Worm (Caenorhabditis elegans) whole organism, L4 larva: ENCODE data around the gene F26F4.9.

ENCODE experiments used
- D1046.2 ChIP-seq: fragments of 200-800 bp; sonication (Bioruptor generic); IDR thresholded peaks from 2 replicates; pipeline ENCODE4 v1.3.6; 2022; ENCODE audit warnings: missing genetic modification characterization, missing compliant biosample characterization
- F49E8.2 ChIP-seq: sonication (generic microtip); optimal IDR thresholded peaks from 2 replicates; lab custom pipeline; 2016; ENCODE audit warnings: missing compliant biosample characterization, mild to moderate bottlenecking, missing genetic modification characterization, borderline replicate concordance
- R02D3.7 ChIP-seq: fragments of 150-350 bp; sonication (generic microtip); optimal IDR thresholded peaks from 3 replicates; lab custom pipeline; 2014; ENCODE audit warnings: missing biosample characterization, missing genetic modification characterization
- T20F7.1 ChIP-seq: fragments of 200-800 bp; sonication (Bioruptor generic); optimal IDR thresholded peaks from 2 replicates; lab custom pipeline; 2018; ENCODE audit warnings: mild to moderate bottlenecking, missing genetic modification characterization, missing compliant biosample characterization
- aly-2 ChIP-seq: sonication (generic microtip); optimal IDR thresholded peaks from 2 replicates; lab custom pipeline; 2018; ENCODE audit warnings: missing biosample characterization, missing genetic modification characterization
- ama-1 ChIP-seq: fragments of 150-350 bp; optimal IDR thresholded peaks from 2 replicates; lab custom pipeline; 2014; ENCODE audit warnings: inconsistent platforms, mixed read lengths
- ceh-20 ChIP-seq: fragments of 200-800 bp; sonication (Bioruptor generic); IDR thresholded peaks from 2 replicates; pipeline ENCODE4 v1.3.6; 2022; ENCODE audit warnings: missing genetic modification reagents, missing genetic modification characterization, missing compliant biosample characterization
- ceh-28 ChIP-seq: fragments of 150-350 bp; optimal IDR thresholded peaks from 2 replicates; lab custom pipeline; 2014; ENCODE audit warnings: missing biosample characterization, missing genetic modification reagents, missing genetic modification characterization
- ceh-44 ChIP-seq: fragments of 200-800 bp; sonication (Bioruptor generic); IDR thresholded peaks from 2 replicates; pipeline ENCODE4 v1.3.6; 2022; ENCODE audit warnings: missing genetic modification reagents, missing genetic modification characterization, missing compliant biosample characterization
- ceh-82 ChIP-seq: sonication (generic microtip); optimal IDR thresholded peaks from 2 replicates; lab custom pipeline; 2017; ENCODE audit warnings: missing biosample characterization, missing genetic modification characterization
- ces-1 ChIP-seq: fragments of 150-350 bp; sonication (generic microtip); optimal IDR thresholded peaks from 4 replicates; lab custom pipeline; 2014; ENCODE audit warnings: missing biosample characterization, missing genetic modification reagents, missing genetic modification characterization
- ctbp-1 ChIP-seq: fragments of 200-800 bp; sonication (Bioruptor generic); IDR thresholded peaks from 2 replicates; pipeline ENCODE4 v1.3.6; 2022; ENCODE audit warnings: missing genetic modification reagents, missing genetic modification characterization, missing compliant biosample characterization
- daf-12 ChIP-seq: fragments of 150-350 bp; optimal IDR thresholded peaks from 2 replicates; lab custom pipeline; 2014; ENCODE audit warnings: missing biosample characterization, missing genetic modification reagents, missing genetic modification characterization
- daf-16 ChIP-seq, 3 experiments: sonication (generic microtip); optimal IDR thresholded peaks; 2 replicates each; lab custom pipeline; 2016 to 2017; ENCODE audit warnings: missing genetic modification characterization in 3 of 3, missing genetic modification reagents in 3 of 3, mild to moderate bottlenecking in 2 of 3, missing compliant biosample characterization in 2 of 3, missing biosample characterization in 1 of 3, moderate library complexity in 1 of 3
- daf-19 ChIP-seq: fragments of 200-800 bp; sonication (Bioruptor generic); conservative IDR thresholded peaks from 2 replicates; pipeline ENCODE4 v1.3.6; 2022; ENCODE audit warnings: missing genetic modification characterization, missing compliant biosample characterization
- daf-8 ChIP-seq: fragments of 200-800 bp; sonication (Bioruptor generic); IDR thresholded peaks from 2 replicates; pipeline ENCODE4 v1.3.6; 2022; ENCODE audit warnings: missing genetic modification characterization, missing compliant biosample characterization
- dmd-6 ChIP-seq: fragments of 200-800 bp; sonication (Bioruptor generic); IDR thresholded peaks from 2 replicates; pipeline ENCODE4 v1.3.6; 2022; ENCODE audit warnings: missing genetic modification reagents, missing genetic modification characterization, missing compliant biosample characterization
- dmd-8 ChIP-seq: fragments of 200-800 bp; sonication (Bioruptor generic); IDR thresholded peaks from 2 replicates; pipeline ENCODE4 v1.3.6; 2022; ENCODE audit warnings: missing genetic modification characterization, missing compliant biosample characterization
- dmd-9 ChIP-seq: fragments of 200-800 bp; sonication (Bioruptor generic); IDR thresholded peaks from 2 replicates; pipeline ENCODE4 v1.3.6; 2022; ENCODE audit warnings: missing genetic modification reagents, missing genetic modification characterization, missing compliant biosample characterization
- dpl-1 ChIP-seq: fragments of 150-350 bp; optimal IDR thresholded peaks from 2 replicates; lab custom pipeline; 2014; ENCODE audit warnings: missing biosample characterization, missing genetic modification reagents, missing genetic modification characterization
- duxl-1 ChIP-seq: sonication (generic microtip); optimal IDR thresholded peaks from 2 replicates; lab custom pipeline; 2016; ENCODE audit warnings: mild to moderate bottlenecking, missing genetic modification characterization, moderate library complexity, missing compliant biosample characterization; ENCODE audit not compliant: poor library complexity
- dve-1 ChIP-seq: sonication (generic microtip); optimal IDR thresholded peaks from 2 replicates; lab custom pipeline; 2017; ENCODE audit warnings: antibody characterized with exemption, mild to moderate bottlenecking, missing genetic modification characterization, missing compliant biosample characterization; ENCODE audit not compliant: insufficient read depth
- egl-43 ChIP-seq: fragments of 200-800 bp; sonication (Bioruptor generic); IDR thresholded peaks from 2 replicates; pipeline ENCODE4 v1.3.6; 2022; ENCODE audit warnings: missing genetic modification reagents, missing genetic modification characterization, missing compliant biosample characterization
- gei-8 ChIP-seq: fragments of 200-800 bp; sonication (Bioruptor generic); optimal IDR thresholded peaks from 2 replicates; lab custom pipeline; 2018; ENCODE audit warnings: mild to moderate bottlenecking, missing genetic modification characterization, missing compliant biosample characterization
- hlh-11 ChIP-seq: fragments of 200-800 bp; sonication (Bioruptor generic); optimal IDR thresholded peaks from 2 replicates; lab custom pipeline; 2018; ENCODE audit warnings: mild to moderate bottlenecking, missing genetic modification characterization, missing compliant biosample characterization
- jun-1 ChIP-seq: fragments of 150-350 bp; optimal IDR thresholded peaks from 2 replicates; lab custom pipeline; 2014; ENCODE audit warnings: missing biosample characterization, missing genetic modification reagents, missing genetic modification characterization
- lim-7 ChIP-seq: fragments of 200-800 bp; sonication (Bioruptor generic); IDR thresholded peaks from 2 replicates; pipeline ENCODE4 v1.3.6; 2022; ENCODE audit warnings: missing genetic modification characterization, missing compliant biosample characterization
- lin-15B ChIP-seq: fragments of 150-350 bp; sonication (generic microtip); optimal IDR thresholded peaks from 3 replicates; lab custom pipeline; 2014; ENCODE audit warnings: missing biosample characterization, missing genetic modification characterization
- lin-29 ChIP-seq: fragments of 200-800 bp; sonication (Bioruptor generic); IDR thresholded peaks from 2 replicates; pipeline ENCODE4 v1.3.6; 2022; ENCODE audit warnings: missing genetic modification reagents, missing genetic modification characterization, missing compliant biosample characterization
- lin-39 ChIP-seq: fragments of 150-350 bp; optimal IDR thresholded peaks from 2 replicates; lab custom pipeline; 2014; ENCODE audit warnings: missing biosample characterization, missing genetic modification reagents, missing genetic modification characterization
- lir-3 ChIP-seq: sonication (generic microtip); optimal IDR thresholded peaks from 2 replicates; lab custom pipeline; 2016; ENCODE audit warnings: mild to moderate bottlenecking, missing genetic modification characterization, missing compliant biosample characterization
- lsy-2 ChIP-seq, 2 experiments: fragments of 150-350 bp in 1 of 2; sonication (generic microtip) in 1 of 2; optimal IDR thresholded peaks; 2 replicates each; lab custom pipeline; 2014 to 2017; ENCODE audit warnings: missing biosample characterization in 2 of 2, missing genetic modification characterization in 2 of 2
- mdt-29 ChIP-seq: fragments of 200-800 bp; sonication (Bioruptor generic); IDR thresholded peaks from 2 replicates; pipeline ENCODE4 v1.3.6; 2022; ENCODE audit warnings: missing genetic modification reagents, missing genetic modification characterization, missing compliant biosample characterization
- mxl-3 ChIP-seq: fragments of 200-800 bp; sonication (Bioruptor generic); optimal IDR thresholded peaks from 2 replicates; lab custom pipeline; 2018; ENCODE audit warnings: mild to moderate bottlenecking, missing genetic modification characterization, missing compliant biosample characterization
- nhr-10 ChIP-seq: fragments of 150-350 bp; optimal IDR thresholded peaks from 2 replicates; lab custom pipeline; 2014; ENCODE audit warnings: missing biosample characterization, missing genetic modification characterization
- nhr-111 ChIP-seq: fragments of 200-800 bp; sonication (Bioruptor generic); optimal IDR thresholded peaks from 2 replicates; lab custom pipeline; 2018; ENCODE audit warnings: mild to moderate bottlenecking, missing genetic modification characterization, missing compliant biosample characterization
- nhr-237 ChIP-seq: sonication (generic microtip); optimal IDR thresholded peaks from 2 replicates; lab custom pipeline; 2017; ENCODE audit warnings: missing biosample characterization, missing genetic modification characterization
- nhr-77 ChIP-seq: fragments of 150-350 bp; optimal IDR thresholded peaks from 2 replicates; lab custom pipeline; 2014; ENCODE audit warnings: missing biosample characterization, missing genetic modification characterization
- pha-4 ChIP-seq, 2 experiments: fragments of 150-350 bp in 1 of 2; fragments of 200-800 bp in 1 of 2; sonication (Bioruptor generic) in 1 of 2; IDR thresholded peaks in 1 of 2; optimal IDR thresholded peaks in 1 of 2; 2 replicates each; pipeline versions ENCODE4 v1.3.6 to Lab custom; 2014 to 2022; ENCODE audit warnings: missing genetic modification characterization in 2 of 2, missing genetic modification reagents in 2 of 2, missing biosample characterization in 1 of 2, missing compliant biosample characterization in 1 of 2
- php-3 ChIP-seq: fragments of 200-800 bp; sonication (Bioruptor generic); IDR thresholded peaks from 2 replicates; pipeline ENCODE4 v1.3.6; 2022; ENCODE audit warnings: missing genetic modification reagents, missing genetic modification characterization, missing compliant biosample characterization
- pqm-1 ChIP-seq: sonication (generic microtip); optimal IDR thresholded peaks from 2 replicates; lab custom pipeline; 2017; ENCODE audit warnings: missing biosample characterization, missing genetic modification characterization
- rbr-2 ChIP-seq: sonication (generic microtip); optimal IDR thresholded peaks from 2 replicates; lab custom pipeline; 2016; ENCODE audit warnings: missing genotype, missing genetic modification characterization, missing compliant biosample characterization
- saeg-2 ChIP-seq: fragments of 200-800 bp; sonication (Bioruptor generic); IDR thresholded peaks from 2 replicates; pipeline ENCODE4 v1.3.6; 2022; ENCODE audit warnings: missing genetic modification reagents, missing genetic modification characterization, missing compliant biosample characterization
- sdz-12 ChIP-seq: fragments of 200-800 bp; sonication (Bioruptor generic); optimal IDR thresholded peaks from 2 replicates; lab custom pipeline; 2018; ENCODE audit warnings: mild to moderate bottlenecking, missing genetic modification characterization, missing compliant biosample characterization
- skn-1 ChIP-seq: fragments of 150-350 bp; optimal IDR thresholded peaks from 2 replicates; lab custom pipeline; 2014; ENCODE audit warnings: missing biosample characterization, missing genetic modification characterization
- spr-3 ChIP-seq: fragments of 200-800 bp; sonication (Bioruptor generic); optimal IDR thresholded peaks from 2 replicates; lab custom pipeline; 2018; ENCODE audit warnings: mild to moderate bottlenecking, missing genetic modification characterization, missing compliant biosample characterization
- unc-130 ChIP-seq: sonication (generic microtip); optimal IDR thresholded peaks from 2 replicates; lab custom pipeline; 2016; ENCODE audit warnings: missing genetic modification reagents, missing genetic modification characterization, missing compliant biosample characterization
- unc-39 ChIP-seq: sonication (generic microtip); optimal IDR thresholded peaks from 2 replicates; lab custom pipeline; 2017; ENCODE audit warnings: missing biosample characterization, missing genetic modification characterization
- zag-1 ChIP-seq: fragments of 150-350 bp; optimal IDR thresholded peaks from 2 replicates; lab custom pipeline; 2014; ENCODE audit warnings: missing biosample characterization, missing genetic modification characterization
- zip-2 ChIP-seq: fragments of 150-350 bp; optimal IDR thresholded peaks from 2 replicates; lab custom pipeline; 2014; ENCODE audit warnings: missing biosample characterization, missing genetic modification characterization
- ztf-11 ChIP-seq: fragments of 150-350 bp; optimal IDR thresholded peaks from 2 replicates; lab custom pipeline; 2014; ENCODE audit warnings: missing biosample characterization, missing genetic modification characterization

Gene F26F4.9

ce11 chrIII:4930154-4930679 is 17.9 kb upstream of the F26F4.9 start, which contains the start of gene set-2:
set-2 (minus strand) TSS chrIII:4930204.
- TF ChIP-seq R02D3.7 = no peak
- TF ChIP-seq nhr-237 (tag; lab: Kevin White, UChicago) = no peak
- no peak for TF ChIP-seq ctbp-1 (GFP tag; lab: Robert Waterston, UW)
- TF ChIP-seq unc-130 = peak; percentile 98
- no peak for TF ChIP-seq php-3
- TF ChIP-seq D1046.2 (GFP tag; lab: Robert Waterston, UW) = peak; percentile 61; the same call in 1 of the 2 replicates
- TF ChIP-seq spr-3 (GFP tag; lab: Kevin White, UChicago) = no peak
- peak; percentile 64 for TF ChIP-seq duxl-1 (tag; lab: Kevin White, UChicago)
- TF ChIP-seq daf-19 = no peak
- peak; percentile 47; the same call in 1 of the 2 replicates for TF ChIP-seq ceh-20
- no peak for TF ChIP-seq aly-2 (tag; lab: Kevin White, UChicago)
- no peak for TF ChIP-seq ceh-28 (tag; lab: Kevin White, UChicago)
- no peak for TF ChIP-seq ceh-44
- TF ChIP-seq ama-1 (lab: Kevin White, UChicago) = peak; percentile 2
- TF ChIP-seq lin-39 (tag; lab: Kevin White, UChicago) = no peak
- TF ChIP-seq lim-7 (GFP tag; lab: Robert Waterston, UW) = no peak
- no peak for TF ChIP-seq lin-15B (tag; lab: Kevin White, UChicago)
- TF ChIP-seq mdt-29 = no peak
- TF ChIP-seq ceh-82 = no peak
- TF ChIP-seq dmd-6 = peak; percentile 69
- TF ChIP-seq skn-1 = no peak
- peak; percentile 90 for TF ChIP-seq dmd-9
- TF ChIP-seq hlh-11 = peak; percentile 32
- no peak for TF ChIP-seq pqm-1
- TF ChIP-seq dve-1 = peak; percentile 52
- peak; percentile 23 for TF ChIP-seq rbr-2 (tag; lab: Kevin White, UChicago)
- TF ChIP-seq sdz-12 (GFP tag; lab: Kevin White, UChicago) = no peak
- no peak for TF ChIP-seq daf-12 (tag; lab: Kevin White, UChicago)
- no peak for TF ChIP-seq nhr-10 (tag; lab: Kevin White, UChicago)
- no peak for TF ChIP-seq T20F7.1 (GFP tag; lab: Kevin White, UChicago)
- no peak for TF ChIP-seq zip-2 (tag; lab: Kevin White, UChicago)
- no peak for TF ChIP-seq saeg-2 (GFP tag; lab: Robert Waterston, UW)
- TF ChIP-seq nhr-111 (GFP tag; lab: Kevin White, UChicago) = no peak
- TF ChIP-seq dmd-8 (GFP tag; lab: Robert Waterston, UW) = 0 out of 2 replicates have a peak, but pooled peaks have one; percentile 42
- TF ChIP-seq jun-1 = no peak
- TF ChIP-seq unc-39 = no peak
- TF ChIP-seq lir-3 (tag; lab: Kevin White, UChicago) = no peak
- TF ChIP-seq nhr-77 (tag; lab: Kevin White, UChicago) = no peak
- TF ChIP-seq egl-43 (GFP tag; lab: Robert Waterston, UW) = no peak
- peak in 1 of 2 experiments; percentile 17 for TF ChIP-seq daf-16 (GFP tag; optimal IDR thresholded peaks at IDR 0.05; lab: Kevin White, UChicago)
- TF ChIP-seq daf-16 (tag; optimal IDR thresholded peaks at IDR 0.05; lab: Kevin White, UChicago) = peak; percentile 5
- no peak for TF ChIP-seq pha-4 (GFP tag; IDR thresholded peaks at IDR 0.05; lab: Robert Waterston, UW)
- no peak for TF ChIP-seq pha-4 (tag; optimal IDR thresholded peaks at IDR 0.05; lab: Kevin White, UChicago)
- TF ChIP-seq ztf-11 = no peak
- peak; percentile 43 for TF ChIP-seq mxl-3 (GFP tag; lab: Kevin White, UChicago)
- peak; percentile 91 for TF ChIP-seq dpl-1
- no peak for TF ChIP-seq zag-1 (tag; lab: Kevin White, UChicago)
- peak; percentile 44 for TF ChIP-seq F49E8.2
- peak in 1 of 2 experiments; percentile 66 for TF ChIP-seq lsy-2 (tag; optimal IDR thresholded peaks at IDR 0.05; lab: Kevin White, UChicago)
- TF ChIP-seq gei-8 (GFP tag; lab: Kevin White, UChicago) = no peak
- TF ChIP-seq ces-1 (GFP tag; lab: Kevin White, UChicago) = no peak
- no peak for TF ChIP-seq lin-29 (GFP tag; lab: Robert Waterston, UW)
- no peak for TF ChIP-seq daf-8 (GFP tag; lab: Robert Waterston, UW)
